Worm (Caenorhabditis elegans) whole organism, L4/young adult: ENCODE data around the gene C25F9.10.

Experiments
- W03F9.2 ChIP-seq: fragments of 150-350 bp; optimal IDR thresholded peaks from 2 replicates; lab custom pipeline; 2014; ENCODE audit warnings: missing biosample characterization, missing genetic modification characterization
- dao-5 ChIP-seq: sonication (generic microtip); optimal IDR thresholded peaks from 2 replicates; lab custom pipeline; 2016; ENCODE audit warnings: missing genotype, missing genetic modification characterization, moderate library complexity, missing compliant biosample characterization
- him-1 ChIP-seq: sonication (generic microtip); optimal IDR thresholded peaks from 2 replicates; lab custom pipeline; 2016; ENCODE audit warnings: missing genotype, missing genetic modification reagents, missing genetic modification characterization, missing compliant biosample characterization

DNA sequence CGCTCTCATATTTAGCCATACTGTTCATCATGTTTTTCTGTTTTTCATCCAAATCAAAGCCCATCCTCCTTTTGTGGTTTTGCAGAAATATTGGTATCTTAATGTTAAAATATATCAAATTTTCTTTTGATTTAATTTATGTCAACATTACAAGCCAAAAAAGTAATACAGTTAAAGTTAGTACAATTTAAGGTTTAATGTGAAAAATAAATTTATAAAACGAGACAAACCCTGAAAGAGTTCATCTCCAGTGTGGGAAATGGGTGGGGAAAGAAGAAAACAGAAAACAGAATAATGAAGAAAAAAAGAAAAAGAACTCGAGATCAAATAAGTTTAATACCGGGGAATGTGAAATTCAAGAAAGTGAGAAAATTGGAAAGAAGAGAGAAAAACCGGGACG is 43.3 kb downstream of the C25F9.10 start, which contains the start of gene M04C3.2:
- TF ChIP-seq W03F9.2 (tag; lab: Kevin White, UChicago) = no peak
- no peak for TF ChIP-seq dao-5 (tag; lab: Kevin White, UChicago)
- no peak for TF ChIP-seq him-1 (tag; lab: Kevin White, UChicago)
